Worm (Caenorhabditis elegans) whole organism, mixed stage, embryonic: ENCODE results near the gene tra-4.

Experiments
- M03D4.4 ChIP-seq: sonication (generic microtip); optimal IDR thresholded peaks from 2 replicates; lab custom pipeline; 2017; ENCODE audit warnings: mild to moderate bottlenecking, missing genetic modification characterization, missing compliant biosample characterization
- bed-3 ChIP-seq: fragments of 200-800 bp; sonication (Bioruptor generic); optimal IDR thresholded peaks from 3 replicates; lab custom pipeline; 2018; ENCODE audit warnings: mild to moderate bottlenecking, missing genetic modification characterization, moderate library complexity, missing compliant biosample characterization
- blmp-1 ChIP-seq: fragments of 150-350 bp; optimal IDR thresholded peaks from 2 replicates; lab custom pipeline; 2014; ENCODE audit warnings: missing biosample characterization, missing genetic modification characterization
- ceh-39 ChIP-seq: fragments of 150-350 bp; optimal IDR thresholded peaks from 2 replicates; lab custom pipeline; 2014; ENCODE audit warnings: missing biosample characterization, missing genetic modification characterization
- ceh-43 ChIP-seq: fragments of 200-800 bp; sonication (Bioruptor generic); optimal IDR thresholded peaks from 2 replicates; lab custom pipeline; 2018; ENCODE audit warnings: mild to moderate bottlenecking, missing genetic modification characterization, moderate library complexity, missing compliant biosample characterization
- ceh-83 ChIP-seq: fragments of 200-800 bp; sonication (Bioruptor generic); optimal IDR thresholded peaks from 2 replicates; lab custom pipeline; 2018; ENCODE audit warnings: mild to moderate bottlenecking, missing genetic modification characterization, missing compliant biosample characterization
- ces-1 ChIP-seq: fragments of 150-350 bp; optimal IDR thresholded peaks from 2 replicates; lab custom pipeline; 2014; ENCODE audit warnings: missing biosample characterization, missing genetic modification reagents, missing genetic modification characterization
- cnd-1 ChIP-seq: fragments of 200-800 bp; sonication (Bioruptor generic); optimal IDR thresholded peaks from 2 replicates; lab custom pipeline; 2018; ENCODE audit warnings: mild to moderate bottlenecking, missing genetic modification characterization, missing compliant biosample characterization
- drap-1 ChIP-seq: fragments of 200-800 bp; sonication (Bioruptor generic); optimal IDR thresholded peaks from 3 replicates; lab custom pipeline; 2018; ENCODE audit warnings: mild to moderate bottlenecking, missing genetic modification characterization, missing compliant biosample characterization
- elt-1 ChIP-seq: sonication (generic microtip); optimal IDR thresholded peaks from 2 replicates; lab custom pipeline; 2017; ENCODE audit warnings: missing genetic modification characterization, mild to moderate bottlenecking, missing compliant biosample characterization, antibody characterized with exemption, moderate library complexity, borderline replicate concordance; ENCODE audit not compliant: insufficient read depth
- elt-3 ChIP-seq: fragments of 150-350 bp; optimal IDR thresholded peaks from 2 replicates; lab custom pipeline; 2014; ENCODE audit warnings: missing biosample characterization, missing genetic modification characterization
- flh-1 ChIP-seq: fragments of 200-800 bp; sonication (Bioruptor generic); optimal IDR thresholded peaks from 2 replicates; lab custom pipeline; 2018; ENCODE audit warnings: mild to moderate bottlenecking, missing genetic modification characterization, moderate library complexity, missing compliant biosample characterization
- ham-2 ChIP-seq: fragments of 200-800 bp; sonication (Bioruptor generic); optimal IDR thresholded peaks from 2 replicates; lab custom pipeline; 2018; ENCODE audit warnings: mild to moderate bottlenecking, missing genetic modification characterization, missing compliant biosample characterization
- hlh-1 ChIP-seq: fragments of 150-350 bp; optimal IDR thresholded peaks from 2 replicates; lab custom pipeline; 2014; ENCODE audit warnings: missing biosample characterization, missing genetic modification reagents, missing genetic modification characterization
- lin-13 ChIP-seq: fragments of 150-350 bp; optimal IDR thresholded peaks from 2 replicates; lab custom pipeline; 2014; ENCODE audit warnings: missing biosample characterization, missing genetic modification characterization
- lin-32 ChIP-seq: fragments of 200-800 bp; sonication (Bioruptor generic); optimal IDR thresholded peaks from 2 replicates; lab custom pipeline; 2018; ENCODE audit warnings: mild to moderate bottlenecking, missing genetic modification characterization, missing compliant biosample characterization
- lsy-2 ChIP-seq: fragments of 150-350 bp; optimal IDR thresholded peaks from 2 replicates; lab custom pipeline; 2014; ENCODE audit warnings: missing biosample characterization, missing genetic modification characterization
- mab-5 ChIP-seq: fragments of 150-350 bp; optimal IDR thresholded peaks from 2 replicates; lab custom pipeline; 2014; ENCODE audit warnings: missing biosample characterization, missing genetic modification characterization
- mep-1 ChIP-seq: fragments of 150-350 bp; optimal IDR thresholded peaks from 2 replicates; lab custom pipeline; 2017; ENCODE audit warnings: missing biosample characterization, missing genetic modification reagents, missing genetic modification characterization, inconsistent platforms
- mls-2 ChIP-seq: sonication (generic microtip); optimal IDR thresholded peaks from 2 replicates; lab custom pipeline; 2016; ENCODE audit warnings: mild to moderate bottlenecking, missing genetic modification characterization, moderate library complexity, missing compliant biosample characterization
- nhr-12 ChIP-seq: fragments of 150-350 bp; optimal IDR thresholded peaks from 2 replicates; lab custom pipeline; 2014; ENCODE audit warnings: missing biosample characterization, missing genetic modification characterization
- nhr-2 ChIP-seq: fragments of 150-350 bp; optimal IDR thresholded peaks from 2 replicates; lab custom pipeline; 2014; ENCODE audit warnings: missing biosample characterization, missing genetic modification characterization
- nhr-237 ChIP-seq: fragments of 150-350 bp; optimal IDR thresholded peaks from 2 replicates; lab custom pipeline; 2014; ENCODE audit warnings: missing biosample characterization, missing genetic modification characterization
- nhr-28 ChIP-seq: fragments of 150-350 bp; optimal IDR thresholded peaks from 2 replicates; lab custom pipeline; 2014; ENCODE audit warnings: missing biosample characterization, missing genetic modification characterization
- nhr-76 ChIP-seq: sonication (generic microtip); optimal IDR thresholded peaks from 2 replicates; lab custom pipeline; 2017; ENCODE audit warnings: missing biosample characterization, missing genetic modification characterization
- pha-4 ChIP-seq: fragments of 150-350 bp; optimal IDR thresholded peaks from 2 replicates; lab custom pipeline; 2018; ENCODE audit warnings: missing biosample characterization, missing genetic modification reagents, missing genetic modification characterization
- sem-2 ChIP-seq: fragments of 200-800 bp; sonication (Bioruptor generic); optimal IDR thresholded peaks from 2 replicates; lab custom pipeline; 2018; ENCODE audit warnings: mild to moderate bottlenecking, missing genetic modification characterization, missing compliant biosample characterization
- snpc-4 ChIP-seq: fragments of 150-350 bp; optimal IDR thresholded peaks from 2 replicates; lab custom pipeline; 2014; ENCODE audit warnings: missing biosample characterization, missing genetic modification characterization
- sptf-1 ChIP-seq: sonication (generic microtip); optimal IDR thresholded peaks from 2 replicates; lab custom pipeline; 2017; ENCODE audit warnings: mild to moderate bottlenecking, missing genetic modification characterization, moderate library complexity, missing compliant biosample characterization
- tbx-8 ChIP-seq: fragments of 200-800 bp; sonication (Bioruptor generic); optimal IDR thresholded peaks from 2 replicates; lab custom pipeline; 2018; ENCODE audit warnings: mild to moderate bottlenecking, missing genetic modification characterization, moderate library complexity, missing compliant biosample characterization
- unc-120 ChIP-seq: sonication (generic microtip); optimal IDR thresholded peaks from 2 replicates; lab custom pipeline; 2017; ENCODE audit warnings: missing genetic modification characterization, missing compliant biosample characterization; ENCODE audit not compliant: poor library complexity, severe bottlenecking
- unc-39 ChIP-seq: fragments of 150-350 bp; optimal IDR thresholded peaks from 2 replicates; lab custom pipeline; 2014; ENCODE audit warnings: missing biosample characterization, missing genetic modification characterization
- unc-62 ChIP-seq: fragments of 150-350 bp; optimal IDR thresholded peaks from 2 replicates; lab custom pipeline; 2014; ENCODE audit warnings: missing biosample characterization, missing genetic modification reagents, missing genetic modification characterization
- zip-8 ChIP-seq: fragments of 150-350 bp; optimal IDR thresholded peaks from 2 replicates; lab custom pipeline; 2014; ENCODE audit warnings: missing biosample characterization, missing genetic modification characterization
- ztf-11 ChIP-seq: fragments of 150-350 bp; optimal IDR thresholded peaks from 2 replicates; lab custom pipeline; 2014; ENCODE audit warnings: missing biosample characterization, missing genetic modification characterization

The tra-4 gene

DNA sequence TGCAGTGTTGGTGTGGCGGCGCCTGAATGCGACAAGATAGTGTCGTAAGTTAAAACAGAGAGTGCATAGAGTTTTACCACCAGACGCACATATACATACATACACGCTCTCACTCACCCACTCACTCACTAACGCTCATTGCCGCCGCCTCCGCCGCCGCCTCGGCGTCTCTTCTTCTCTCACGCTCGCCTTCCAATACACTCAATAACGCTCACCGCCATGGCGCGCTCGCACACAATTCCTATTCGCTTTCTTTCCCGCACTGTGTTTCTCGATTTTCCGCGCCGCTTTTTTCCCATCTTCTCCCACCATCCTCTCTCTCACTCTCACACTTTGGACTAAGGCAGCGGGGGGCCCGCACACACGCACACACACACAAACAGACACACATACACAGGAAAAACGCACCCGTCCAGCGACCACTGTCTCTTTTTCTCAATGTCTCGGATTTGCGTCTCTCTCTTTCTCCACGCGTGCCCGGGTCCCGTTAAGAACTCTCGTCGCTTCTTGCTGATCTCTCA, 5.0 kb downstream of the tra-4 start, which contains the start of gene kin-29:
Gene kin-29 (minus strand): TSS at position 51 of the 521 bp plus-strand sequence.
- TF ChIP-seq sem-2 (GFP tag; lab: Kevin White, UChicago) (no peak), lsy-2 (peak; percentile 42), cnd-1 (peak; percentile 34), zip-8 (tag; lab: Kevin White, UChicago) (no peak), mep-1 (tag; lab: Kevin White, UChicago) (peak; percentile 70), ham-2 (GFP tag; lab: Kevin White, UChicago) (peak; percentile 77), nhr-76 (tag; lab: Kevin White, UChicago) (no peak), ceh-83 (GFP tag; lab: Kevin White, UChicago) (peak; percentile 34), ceh-39 (no peak), elt-1 (tag; lab: Kevin White, UChicago) (no peak), M03D4.4 (tag; lab: Kevin White, UChicago) (peak; percentile 77), mls-2 (tag; lab: Kevin White, UChicago) (peak; percentile 90), ztf-11 (peak; percentile 2), lin-13 (peak; percentile 61), snpc-4 (no peak), sptf-1 (peak; percentile 76), flh-1 (GFP tag; lab: Kevin White, UChicago) (peak; percentile 37), nhr-2 (no peak), elt-3 (no peak), unc-120 (tag; lab: Kevin White, UChicago) (peak; percentile 92), blmp-1 (tag; lab: Kevin White, UChicago) (peak; percentile 65), drap-1 (GFP tag; lab: Kevin White, UChicago) (peak; percentile 77), ces-1 (GFP tag; lab: Kevin White, UChicago) (peak; percentile 61), nhr-237 (tag; lab: Kevin White, UChicago) (peak; percentile 69), ceh-43 (GFP tag; lab: Kevin White, UChicago) (peak; percentile 38), nhr-12 (tag; lab: Kevin White, UChicago) (no peak), bed-3 (GFP tag; lab: Kevin White, UChicago) (peak; percentile 29), unc-62 (GFP tag; lab: Kevin White, UChicago) (peak; percentile 72), pha-4 (tag; lab: Kevin White, UChicago) (peak; percentile 48), hlh-1 (no peak)

DNA sequence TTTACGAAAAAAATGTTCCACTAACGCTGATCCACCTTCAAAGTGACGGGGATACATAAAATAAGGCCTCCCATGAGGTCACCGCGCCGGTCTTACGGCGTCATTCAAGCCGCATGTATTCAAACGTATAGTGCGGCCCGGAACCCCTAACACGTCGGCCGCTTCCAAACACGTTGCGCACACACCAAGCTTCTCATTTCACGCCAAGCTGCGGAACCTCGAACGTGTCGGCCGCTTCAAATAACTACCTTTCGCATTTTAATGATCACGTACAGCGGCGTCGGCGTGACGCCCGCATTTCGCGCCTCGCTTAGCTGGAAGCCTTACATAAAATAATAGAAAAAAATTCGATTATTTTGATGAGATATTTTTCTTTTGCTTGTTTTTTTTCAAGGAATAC, 13.9 kb downstream of the tra-4 start:
- TF ChIP-seq ceh-83 (GFP tag; lab: Kevin White, UChicago) (peak; percentile 48), nhr-28 (tag; lab: Kevin White, UChicago) (no peak), ceh-39 (no peak)

DNA sequence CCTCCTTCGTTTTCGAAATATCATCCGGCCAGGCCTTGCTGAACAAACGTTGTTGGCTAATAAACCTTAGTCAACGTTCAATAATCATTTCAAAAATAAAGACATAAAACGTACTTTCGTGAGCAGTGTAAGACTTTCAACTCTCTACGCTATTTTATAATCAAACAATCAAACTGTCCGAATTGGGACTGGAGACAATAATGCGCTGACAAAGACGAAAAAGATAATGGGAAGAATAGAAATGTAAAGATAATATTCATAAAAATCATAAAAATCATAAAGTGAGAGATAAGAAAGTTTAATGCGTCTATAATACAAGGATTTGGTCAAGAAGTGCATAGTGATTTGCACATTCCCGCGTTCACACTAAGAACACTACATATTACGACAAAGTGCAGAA, 15.6 kb downstream of the tra-4 start:
- TF ChIP-seq elt-1 (tag; lab: Kevin White, UChicago) (no peak), elt-3 (no peak), mep-1 (tag; lab: Kevin White, UChicago) (no peak), ces-1 (GFP tag; lab: Kevin White, UChicago) (no peak), lin-32 (GFP tag; lab: Kevin White, UChicago) (no peak), flh-1 (GFP tag; lab: Kevin White, UChicago) (no peak), unc-39 (tag; lab: Kevin White, UChicago) (no peak), ztf-11 (no peak), unc-120 (tag; lab: Kevin White, UChicago) (no peak), hlh-1 (no peak), tbx-8 (GFP tag; lab: Kevin White, UChicago) (no peak), mls-2 (tag; lab: Kevin White, UChicago) (no peak), bed-3 (GFP tag; lab: Kevin White, UChicago) (no peak), blmp-1 (tag; lab: Kevin White, UChicago) (no peak), pha-4 (tag; lab: Kevin White, UChicago) (no peak), ham-2 (GFP tag; lab: Kevin White, UChicago) (no peak), ceh-43 (GFP tag; lab: Kevin White, UChicago) (no peak), cnd-1 (no peak)

DNA sequence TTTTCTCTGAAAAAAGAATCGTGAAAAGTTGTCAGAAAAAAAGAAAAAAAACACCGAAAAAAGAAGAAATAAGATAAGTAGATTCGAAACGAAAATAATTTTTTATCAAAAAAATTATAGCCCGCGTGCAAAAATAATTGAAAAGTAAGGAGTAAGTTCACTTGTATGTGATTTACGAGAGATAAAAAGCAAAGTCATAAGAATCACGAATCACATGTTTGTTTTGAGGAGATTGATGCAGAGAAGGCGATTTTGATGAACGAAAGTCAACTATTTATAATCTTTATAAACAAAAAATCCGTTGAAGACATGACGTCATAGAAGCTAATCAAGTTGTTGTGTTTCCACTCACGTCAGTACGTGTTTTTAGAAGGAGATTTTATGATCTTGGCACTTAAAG, 17.1 kb downstream of the tra-4 start, which contains the start of gene Y71H10B.1:
Gene Y71H10B.1 (minus strand): TSS at position 6 of the 400 bp plus-strand sequence.
- TF ChIP-seq elt-1 (tag; lab: Kevin White, UChicago) = no peak
- TF ChIP-seq lsy-2 = no peak
- TF ChIP-seq ces-1 (GFP tag; lab: Kevin White, UChicago) = no peak
- no peak for TF ChIP-seq mls-2 (tag; lab: Kevin White, UChicago)
- no peak for TF ChIP-seq cnd-1
- no peak for TF ChIP-seq blmp-1 (tag; lab: Kevin White, UChicago)
- TF ChIP-seq ham-2 (GFP tag; lab: Kevin White, UChicago) = no peak
- TF ChIP-seq mab-5 (tag; lab: Kevin White, UChicago) = no peak
- TF ChIP-seq M03D4.4 (tag; lab: Kevin White, UChicago) = no peak
- TF ChIP-seq lin-32 (GFP tag; lab: Kevin White, UChicago) = no peak
- no peak for TF ChIP-seq lin-13
- TF ChIP-seq sptf-1 = no peak
- TF ChIP-seq elt-3 = no peak
- no peak for TF ChIP-seq pha-4 (tag; lab: Kevin White, UChicago)
- TF ChIP-seq drap-1 (GFP tag; lab: Kevin White, UChicago) = no peak
- no peak for TF ChIP-seq snpc-4
- TF ChIP-seq sem-2 (GFP tag; lab: Kevin White, UChicago) = no peak
- TF ChIP-seq zip-8 (tag; lab: Kevin White, UChicago) = no peak
- TF ChIP-seq unc-62 (GFP tag; lab: Kevin White, UChicago) = no peak
- TF ChIP-seq hlh-1 = no peak
